Worm (Caenorhabditis elegans): ENCODE results near the gene str-199.

- TF ChIP-seq ama-1 (optimal IDR thresholded peaks at IDR 0.05) (no peak), lin-39 (tag; optimal IDR thresholded peaks at IDR 0.05) (no peak), zag-1 (tag; optimal IDR thresholded peaks at IDR 0.05) (no peak), egl-27 (tag; optimal IDR thresholded peaks at IDR 0.05) (no peak)
Observed at ce11 chrV:17154944-17155343, 35.4 kb downstream of the str-199 start.

Measured in whole organism, L3 larva.